Fruit fly (Drosophila melanogaster) whole organism, embryonic: Measurements from ENCODE around the gene CG12783.

Experiments
- Atf-2 ChIP-seq: fragments of 200-800 bp; sonication (Bioruptor generic); optimal IDR thresholded peaks from 2 replicates; lab custom pipeline; 2016; ENCODE audit warnings: missing biosample characterization, missing genetic modification characterization
- BtbVII ChIP-seq: fragments of 200-800 bp; sonication (Bioruptor generic); optimal IDR thresholded peaks from 3 replicates; lab custom pipeline; 2017; ENCODE audit warnings: missing biosample characterization, mild to moderate bottlenecking, missing genetic modification characterization
- C15 ChIP-seq: fragments of 200-800 bp; sonication (Bioruptor generic); IDR thresholded peaks from 3 replicates; pipeline ENCODE4 v1.3.6; 2022; ENCODE audit warnings: missing biosample characterization, missing genetic modification characterization
- CG12236 ChIP-seq: fragments of 200-800 bp; sonication (Bioruptor generic); optimal IDR thresholded peaks from 2 replicates; lab custom pipeline; 2016; ENCODE audit warnings: missing biosample characterization, missing genetic modification characterization
- CG14050 ChIP-seq: fragments of 200-800 bp; sonication (Bioruptor generic); IDR thresholded peaks from 3 replicates; pipeline ENCODE4 v1.3.6; 2022; ENCODE audit warnings: missing biosample characterization, missing genetic modification characterization
- CG15514 ChIP-seq: fragments of 200-800 bp; sonication (Bioruptor generic); optimal IDR thresholded peaks from 3 replicates; lab custom pipeline; 2017; ENCODE audit warnings: missing biosample characterization, missing genetic modification characterization, mild to moderate bottlenecking, moderate library complexity, missing genetic modification reagents
- CG17328 ChIP-seq: fragments of 200-800 bp; sonication (Bioruptor generic); IDR thresholded peaks from 2 replicates; pipeline ENCODE4 v1.3.6; 2022; ENCODE audit warnings: missing biosample characterization, missing genetic modification characterization
- CG17802 ChIP-seq: fragments of 200-800 bp; sonication (Bioruptor generic); optimal IDR thresholded peaks from 2 replicates; lab custom pipeline; 2018; ENCODE audit warnings: missing biosample characterization, mild to moderate bottlenecking, missing genetic modification characterization, moderate library complexity
- CG2116 ChIP-seq: fragments of 200-800 bp; sonication (Bioruptor generic); optimal IDR thresholded peaks from 3 replicates; lab custom pipeline; 2018; ENCODE audit warnings: missing biosample characterization, mild to moderate bottlenecking, missing genetic modification characterization
- CG2120 ChIP-seq: fragments of 200-800 bp; sonication (Bioruptor generic); optimal IDR thresholded peaks from 3 replicates; lab custom pipeline; 2016; ENCODE audit warnings: missing biosample characterization, missing genetic modification characterization
- CG2129 ChIP-seq: fragments of 200-800 bp; sonication (Bioruptor generic); IDR thresholded peaks from 2 replicates; pipeline ENCODE4 v1.3.6; 2022; ENCODE audit warnings: missing biosample characterization, missing genetic modification characterization; ENCODE audit not compliant: partially characterized antibody
- CG2712 ChIP-seq: fragments of 200-800 bp; optimal IDR thresholded peaks from 3 replicates; lab custom pipeline; 2019; ENCODE audit warnings: missing biosample characterization, mild to moderate bottlenecking, missing genetic modification characterization, moderate library complexity
- CG3838 ChIP-seq: fragments of 200-800 bp; sonication (Bioruptor generic); optimal IDR thresholded peaks from 3 replicates; lab custom pipeline; 2016; ENCODE audit warnings: missing biosample characterization, missing genetic modification characterization
- CG4707 ChIP-seq: fragments of 200-800 bp; sonication (Bioruptor generic); optimal IDR thresholded peaks from 2 replicates; lab custom pipeline; 2018; ENCODE audit warnings: missing biosample characterization, mild to moderate bottlenecking, missing genetic modification characterization, moderate library complexity
- CG4854 ChIP-seq: fragments of 200-800 bp; sonication (Bioruptor generic); optimal IDR thresholded peaks from 2 replicates; lab custom pipeline; 2016; ENCODE audit warnings: missing biosample characterization, missing genetic modification characterization, inconsistent platforms
- CG6272 ChIP-seq: fragments of 200-800 bp; sonication (Bioruptor generic); IDR thresholded peaks from 2 replicates; pipeline ENCODE4 v1.3.6; 2022; ENCODE audit warnings: missing biosample characterization, missing genetic modification characterization
- CG7839 ChIP-seq: fragments of 200-800 bp; sonication (Bioruptor generic); optimal IDR thresholded peaks from 3 replicates; lab custom pipeline; 2018; ENCODE audit warnings: missing biosample characterization, mild to moderate bottlenecking, missing genetic modification characterization, moderate library complexity
- CG8290 ChIP-seq, 3 experiments: fragments of 200-800 bp; sonication (Bioruptor generic); optimal IDR thresholded peaks; 2 replicates each; lab custom pipeline; 2016 to 2019; ENCODE audit warnings: missing biosample characterization in 3 of 3, missing genetic modification characterization in 3 of 3, mild to moderate bottlenecking in 2 of 3, moderate library complexity in 1 of 3
- CG8924 ChIP-seq: fragments of 200-800 bp; optimal IDR thresholded peaks from 3 replicates; lab custom pipeline; 2019; ENCODE audit warnings: missing biosample characterization, mild to moderate bottlenecking, missing genetic modification characterization, moderate library complexity
- Chrac-16 ChIP-seq: fragments of 200-800 bp; sonication (Bioruptor generic); optimal IDR thresholded peaks from 3 replicates; lab custom pipeline; 2016; ENCODE audit warnings: missing biosample characterization, missing genetic modification characterization
- Dek ChIP-seq: fragments of 200-800 bp; sonication (Bioruptor generic); optimal IDR thresholded peaks from 3 replicates; lab custom pipeline; 2019; ENCODE audit warnings: missing biosample characterization, mild to moderate bottlenecking, missing genetic modification characterization, moderate library complexity
- Dp ChIP-seq: fragments of 200-800 bp; sonication (Bioruptor generic); optimal IDR thresholded peaks from 2 replicates; lab custom pipeline; 2018; ENCODE audit warnings: missing biosample characterization, mild to moderate bottlenecking, missing genetic modification characterization, moderate library complexity
- Eip74EF ChIP-seq, 2 experiments: fragments of 200-800 bp in 1 of 2; fragments of >200 bp in 1 of 2; sonication (Bioruptor generic) in 1 of 2; optimal IDR thresholded peaks; 2 replicates each; lab custom pipeline; 2017 to 2019; ENCODE audit warnings: missing biosample characterization in 2 of 2, missing genetic modification characterization in 2 of 2, mild to moderate bottlenecking in 1 of 2, moderate library complexity in 1 of 2
- Elba2 ChIP-seq: fragments of 200-800 bp; sonication (Bioruptor generic); optimal IDR thresholded peaks from 3 replicates; lab custom pipeline; 2016; ENCODE audit warnings: missing biosample characterization, missing genetic modification characterization
- Ets65A ChIP-seq: fragments of 200-800 bp; sonication (Bioruptor generic); peaks from one replicate; lab custom pipeline; 2016; ENCODE audit warnings: missing biosample characterization, missing genetic modification characterization
- HLH4C ChIP-seq: fragments of 200-800 bp; sonication (Bioruptor generic); IDR thresholded peaks from 3 replicates; pipeline ENCODE4 v1.3.6; 2022; ENCODE audit warnings: missing biosample characterization, missing genetic modification characterization; ENCODE audit not compliant: partially characterized antibody
- Hr78 ChIP-seq, 2 experiments: fragments of 200-800 bp in 1 of 2; fragments of >200 bp in 1 of 2; sonication (Bioruptor generic) in 1 of 2; optimal IDR thresholded peaks; 2 replicates each; lab custom pipeline; 2017 to 2019; ENCODE audit warnings: missing biosample characterization in 2 of 2, missing genetic modification characterization in 2 of 2, mild to moderate bottlenecking in 1 of 2, moderate library complexity in 1 of 2
- Kr ChIP-seq: fragments of 200-800 bp; sonication (Bioruptor generic); optimal IDR thresholded peaks from 2 replicates; lab custom pipeline; 2017; ENCODE audit warnings: missing biosample characterization, mild to moderate bottlenecking, missing genetic modification characterization
- Mad ChIP-seq: fragments of 200-800 bp; sonication (Bioruptor generic); optimal IDR thresholded peaks from 2 replicates; lab custom pipeline; 2016; ENCODE audit warnings: missing biosample characterization, missing genetic modification characterization
- Myb ChIP-seq: fragments of 200-800 bp; sonication (Bioruptor generic); optimal IDR thresholded peaks from 2 replicates; lab custom pipeline; 2016; ENCODE audit warnings: missing biosample characterization, missing genetic modification characterization
- NK7.1 ChIP-seq: fragments of 200-800 bp; sonication (Bioruptor generic); optimal IDR thresholded peaks from 3 replicates; lab custom pipeline; 2016; ENCODE audit warnings: missing biosample characterization, missing genetic modification characterization
- Spps ChIP-seq: fragments of 200-800 bp; sonication (Bioruptor generic); optimal IDR thresholded peaks from 2 replicates; lab custom pipeline; 2018; ENCODE audit warnings: missing biosample characterization, mild to moderate bottlenecking, missing genetic modification characterization
- cg ChIP-seq: fragments of 200-800 bp; sonication (Bioruptor generic); optimal IDR thresholded peaks from 3 replicates; lab custom pipeline; 2019; ENCODE audit warnings: missing biosample characterization, mild to moderate bottlenecking, missing genetic modification characterization, moderate library complexity
- esg ChIP-seq: fragments of 200-800 bp; sonication (Bioruptor generic); conservative IDR thresholded peaks from 2 replicates; pipeline ENCODE4 v1.3.6; 2022; ENCODE audit warnings: missing biosample characterization, missing genetic modification characterization
- exex ChIP-seq: fragments of 200-800 bp; sonication (Bioruptor generic); optimal IDR thresholded peaks from 4 replicates; lab custom pipeline; 2018; ENCODE audit warnings: missing biosample characterization, mild to moderate bottlenecking, missing genetic modification characterization, moderate library complexity
- fd96Cb ChIP-seq: fragments of 200-800 bp; sonication (Bioruptor generic); optimal IDR thresholded peaks from 2 replicates; lab custom pipeline; 2018; ENCODE audit warnings: missing biosample characterization, mild to moderate bottlenecking, missing genetic modification characterization, moderate library complexity
- fru ChIP-seq: fragments of >200 bp; optimal IDR thresholded peaks from 2 replicates; lab custom pipeline; 2017
- h ChIP-seq: fragments of >200 bp; optimal IDR thresholded peaks from 2 replicates; lab custom pipeline; 2017
- lola ChIP-seq, 3 experiments: fragments of >200 bp in 2 of 3; fragments of 200-800 bp in 1 of 3; sonication (Bioruptor generic) in 1 of 3; optimal IDR thresholded peaks; 2 replicates each; lab custom pipeline; 2017 to 2019; ENCODE audit warnings: missing biosample characterization in 3 of 3, missing genetic modification characterization in 3 of 3, mild to moderate bottlenecking in 1 of 3, moderate library complexity in 1 of 3
- mirr ChIP-seq: fragments of 200-800 bp; sonication (Bioruptor generic); optimal IDR thresholded peaks from 3 replicates; lab custom pipeline; 2018; ENCODE audit warnings: missing biosample characterization, mild to moderate bottlenecking, missing genetic modification characterization
- pan ChIP-seq, 4 experiments: fragments of >200 bp in 3 of 4; fragments of 200-800 bp in 1 of 4; sonication (Bioruptor generic) in 1 of 4; optimal IDR thresholded peaks in 3 of 4; IDR thresholded peaks in 1 of 4; 2 replicates each; pipeline versions ENCODE4 v1.3.6 to Lab custom; 2017 to 2022; ENCODE audit warnings: missing biosample characterization in 2 of 4, missing genetic modification characterization in 2 of 4, mixed read lengths in 1 of 4
- phol ChIP-seq: fragments of 200-800 bp; sonication (Bioruptor generic); optimal IDR thresholded peaks from 3 replicates; lab custom pipeline; 2018; ENCODE audit warnings: missing biosample characterization, mild to moderate bottlenecking, missing genetic modification characterization, moderate library complexity
- salm ChIP-seq: fragments of 200-800 bp; sonication (Bioruptor generic); optimal IDR thresholded peaks from 2 replicates; lab custom pipeline; 2018; ENCODE audit warnings: missing biosample characterization, mild to moderate bottlenecking, missing genetic modification characterization
- sd ChIP-seq: fragments of 200-800 bp; sonication (Bioruptor generic); optimal IDR thresholded peaks from 3 replicates; lab custom pipeline; 2018; ENCODE audit warnings: missing biosample characterization, mild to moderate bottlenecking, missing genetic modification characterization, moderate library complexity
- sna ChIP-seq: fragments of 200-800 bp; sonication (Bioruptor generic); IDR thresholded peaks from 2 replicates; pipeline ENCODE4 v1.3.6; 2022; ENCODE audit warnings: missing biosample characterization, missing genetic modification characterization; ENCODE audit not compliant: partially characterized antibody
- sob ChIP-seq: fragments of 200-800 bp; sonication (Bioruptor generic); IDR thresholded peaks from 2 replicates; pipeline ENCODE4 v1.3.6; 2022; ENCODE audit warnings: missing biosample characterization, missing genetic modification characterization
- sug ChIP-seq: fragments of 200-800 bp; optimal IDR thresholded peaks from 2 replicates; lab custom pipeline; 2019; ENCODE audit warnings: missing biosample characterization, mild to moderate bottlenecking, missing genetic modification characterization, moderate library complexity
- tio ChIP-seq: fragments of 200-800 bp; sonication (Bioruptor generic); optimal IDR thresholded peaks from 2 replicates; lab custom pipeline; 2017; ENCODE audit warnings: missing biosample characterization, missing genetic modification characterization, inconsistent platforms
- vfl ChIP-seq: fragments of 200-800 bp; sonication (Bioruptor generic); optimal IDR thresholded peaks from 2 replicates; lab custom pipeline; 2016; ENCODE audit warnings: missing biosample characterization, missing genetic modification characterization
- zf30C ChIP-seq: fragments of 200-800 bp; sonication (Bioruptor generic); optimal IDR thresholded peaks from 3 replicates; lab custom pipeline; 2018; ENCODE audit warnings: missing biosample characterization, mild to moderate bottlenecking, missing genetic modification characterization

Gene CG12783

DNA sequence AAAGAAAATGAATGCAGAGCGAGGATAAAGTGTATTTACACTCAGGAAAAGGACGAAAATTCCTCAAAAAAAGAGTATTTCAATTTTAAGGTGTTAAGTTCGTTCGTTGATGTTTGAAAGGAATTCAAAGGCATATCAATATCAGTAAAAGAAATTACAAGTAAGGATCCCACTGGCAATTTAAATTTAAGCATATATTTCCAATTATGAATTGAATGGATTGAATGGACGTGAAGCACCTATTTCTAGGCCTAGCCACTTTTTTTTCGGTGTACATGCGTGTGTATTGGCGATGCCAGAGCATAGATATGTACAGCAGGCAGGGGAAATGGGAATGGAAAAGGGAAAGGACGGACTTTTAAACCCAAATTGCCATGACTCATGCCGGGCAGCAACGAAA, 17.4 kb upstream of the CG12783 start (continued):
- TF ChIP-seq CG7839 (tag; lab: Kevin White, UChicago): no peak
- no peak for TF ChIP-seq Elba2 (GFP tag; lab: Kevin White, UChicago)
- no peak for TF ChIP-seq Spps (tag; lab: Kevin White, UChicago)
- TF ChIP-seq mirr: no peak
- TF ChIP-seq exex: no peak
- no peak for TF ChIP-seq salm (tag; lab: Kevin White, UChicago)
- TF ChIP-seq h (lab: Kevin White, UChicago): no peak
- TF ChIP-seq CG8290 (GFP tag; optimal IDR thresholded peaks at IDR 0.05; lab: Kevin White, UChicago): no peak
- TF ChIP-seq CG8290 (tag; optimal IDR thresholded peaks at IDR 0.05; lab: Kevin White, UChicago): no peak
- TF ChIP-seq Eip74EF (GFP tag; optimal IDR thresholded peaks at IDR 0.05; lab: Kevin White, UChicago): no peak
- TF ChIP-seq esg: no peak
- no peak for TF ChIP-seq Dek (tag; lab: Kevin White, UChicago)
- TF ChIP-seq Atf-2 (GFP tag; lab: Kevin White, UChicago): peak; percentile 38
- no peak for TF ChIP-seq Hr78 (GFP tag; optimal IDR thresholded peaks at IDR 0.05; lab: Kevin White, UChicago)
- TF ChIP-seq phol: peak; percentile 28
- TF ChIP-seq CG15514 (GFP tag; lab: Kevin White, UChicago): no peak
- TF ChIP-seq sug (tag; lab: Kevin White, UChicago): no peak
- TF ChIP-seq CG17328 (GFP tag; lab: Robert Waterston, UW): no peak
- TF ChIP-seq fru: no peak
- peak; percentile 1 for TF ChIP-seq fd96Cb (tag; lab: Kevin White, UChicago)
- TF ChIP-seq CG2116 (GFP tag; lab: Kevin White, UChicago): no peak
- TF ChIP-seq vfl (GFP tag; lab: Kevin White, UChicago): no peak
- TF ChIP-seq HLH4C (GFP tag; lab: Robert Waterston, UW): no peak
- peak; percentile 48 for TF ChIP-seq cg (GFP tag; lab: Kevin White, UChicago)
- no peak for TF ChIP-seq Myb (GFP tag; lab: Kevin White, UChicago)
- TF ChIP-seq sna (GFP tag; lab: Robert Waterston, UW): no peak
- TF ChIP-seq sob (GFP tag; lab: Robert Waterston, UW): no peak
- TF ChIP-seq tio (GFP tag; lab: Kevin White, UChicago): no peak
- TF ChIP-seq zf30C: peak; percentile 98
- TF ChIP-seq BtbVII (GFP tag; lab: Kevin White, UChicago): no peak
- no peak for TF ChIP-seq pan (optimal IDR thresholded peaks at IDR 0.05; lab: Kevin White, UChicago)
- TF ChIP-seq pan (GFP tag; optimal IDR thresholded peaks at IDR 0.05 in 1 of 2, IDR thresholded peaks at IDR 0.05 in 1 of 2): no peak
- no peak for TF ChIP-seq CG3838
- TF ChIP-seq Kr (GFP tag; lab: Kevin White, UChicago): no peak
- TF ChIP-seq lola (GFP tag; optimal IDR thresholded peaks at IDR 0.05; lab: Kevin White, UChicago): peak in 1 of 3 experiments; percentile 68
- no peak for TF ChIP-seq CG2120 (GFP tag; lab: Kevin White, UChicago)
- no peak for TF ChIP-seq CG4854 (GFP tag; lab: Kevin White, UChicago)
- TF ChIP-seq C15 (GFP tag; lab: Robert Waterston, UW): no peak
- TF ChIP-seq NK7.1 (GFP tag; lab: Kevin White, UChicago): no peak
- peak; percentile 54 for TF ChIP-seq Ets65A (GFP tag; lab: Kevin White, UChicago)
- no peak for TF ChIP-seq CG17802 (tag; lab: Kevin White, UChicago)
- peak; percentile 62 for TF ChIP-seq CG2712
- no peak for TF ChIP-seq Dp (GFP tag; lab: Kevin White, UChicago)
- TF ChIP-seq Mad (GFP tag; lab: Kevin White, UChicago): no peak
- no peak for TF ChIP-seq CG14050 (GFP tag; lab: Robert Waterston, UW)
- TF ChIP-seq CG2129 (GFP tag; lab: Robert Waterston, UW): no peak
- TF ChIP-seq CG6272 (GFP tag; lab: Robert Waterston, UW): no peak
- TF ChIP-seq CG4707 (GFP tag; lab: Kevin White, UChicago): no peak
- TF ChIP-seq Chrac-16 (GFP tag; lab: Kevin White, UChicago): no peak
- peak; percentile 23 for TF ChIP-seq CG8924 (tag; lab: Kevin White, UChicago)
- no peak for TF ChIP-seq sd (tag; lab: Kevin White, UChicago)
- no peak for TF ChIP-seq CG12236
